Worm (Caenorhabditis elegans) whole organism, mixed stage, embryonic: Measurements from ENCODE around the gene Y57E12B.11.

Source experiments
- ceh-83 ChIP-seq: fragments of 200-800 bp; sonication (Bioruptor generic); optimal IDR thresholded peaks from 2 replicates; lab custom pipeline; 2018; ENCODE audit warnings: mild to moderate bottlenecking, missing genetic modification characterization, missing compliant biosample characterization
- elt-3 ChIP-seq: fragments of 150-350 bp; optimal IDR thresholded peaks from 2 replicates; lab custom pipeline; 2014; ENCODE audit warnings: missing biosample characterization, missing genetic modification characterization
- ham-2 ChIP-seq: fragments of 200-800 bp; sonication (Bioruptor generic); optimal IDR thresholded peaks from 2 replicates; lab custom pipeline; 2018; ENCODE audit warnings: mild to moderate bottlenecking, missing genetic modification characterization, missing compliant biosample characterization
- lin-13 ChIP-seq: fragments of 150-350 bp; optimal IDR thresholded peaks from 2 replicates; lab custom pipeline; 2014; ENCODE audit warnings: missing biosample characterization, missing genetic modification characterization
- lsy-2 ChIP-seq: fragments of 150-350 bp; optimal IDR thresholded peaks from 2 replicates; lab custom pipeline; 2014; ENCODE audit warnings: missing biosample characterization, missing genetic modification characterization
- mab-5 ChIP-seq: fragments of 150-350 bp; optimal IDR thresholded peaks from 2 replicates; lab custom pipeline; 2014; ENCODE audit warnings: missing biosample characterization, missing genetic modification characterization
- mep-1 ChIP-seq: fragments of 150-350 bp; optimal IDR thresholded peaks from 2 replicates; lab custom pipeline; 2017; ENCODE audit warnings: missing biosample characterization, missing genetic modification reagents, missing genetic modification characterization, inconsistent platforms
- nhr-12 ChIP-seq: fragments of 150-350 bp; optimal IDR thresholded peaks from 2 replicates; lab custom pipeline; 2014; ENCODE audit warnings: missing biosample characterization, missing genetic modification characterization
- nhr-237 ChIP-seq: fragments of 150-350 bp; optimal IDR thresholded peaks from 2 replicates; lab custom pipeline; 2014; ENCODE audit warnings: missing biosample characterization, missing genetic modification characterization
- nhr-28 ChIP-seq: fragments of 150-350 bp; optimal IDR thresholded peaks from 2 replicates; lab custom pipeline; 2014; ENCODE audit warnings: missing biosample characterization, missing genetic modification characterization
- nhr-76 ChIP-seq: sonication (generic microtip); optimal IDR thresholded peaks from 2 replicates; lab custom pipeline; 2017; ENCODE audit warnings: missing biosample characterization, missing genetic modification characterization
- snpc-4 ChIP-seq: fragments of 150-350 bp; optimal IDR thresholded peaks from 2 replicates; lab custom pipeline; 2014; ENCODE audit warnings: missing biosample characterization, missing genetic modification characterization
- unc-62 ChIP-seq: fragments of 150-350 bp; optimal IDR thresholded peaks from 2 replicates; lab custom pipeline; 2014; ENCODE audit warnings: missing biosample characterization, missing genetic modification reagents, missing genetic modification characterization
- ztf-11 ChIP-seq: fragments of 150-350 bp; optimal IDR thresholded peaks from 2 replicates; lab custom pipeline; 2014; ENCODE audit warnings: missing biosample characterization, missing genetic modification characterization

ce11 chrV:6949770-6950169 lies at the start of gene Y57E12B.11:
- no peak for TF ChIP-seq elt-3 (tag; lab: Kevin White, UChicago)
- no peak for TF ChIP-seq lin-13 (tag; lab: Kevin White, UChicago)
- TF ChIP-seq mab-5 (tag; lab: Kevin White, UChicago), result no peak
- no peak for TF ChIP-seq nhr-12 (tag; lab: Kevin White, UChicago)
- no peak for TF ChIP-seq nhr-237 (tag; lab: Kevin White, UChicago)
- TF ChIP-seq nhr-76 (tag; lab: Kevin White, UChicago), result no peak
- no peak for TF ChIP-seq ham-2 (GFP tag; lab: Kevin White, UChicago)
- no peak for TF ChIP-seq ceh-83 (GFP tag; lab: Kevin White, UChicago)
- TF ChIP-seq nhr-28, result no peak
- TF ChIP-seq unc-62 (GFP tag; lab: Kevin White, UChicago), result no peak
- no peak for TF ChIP-seq mep-1 (tag; lab: Kevin White, UChicago)
- TF ChIP-seq snpc-4 (tag; lab: Kevin White, UChicago), result no peak
- no peak for TF ChIP-seq ztf-11
- TF ChIP-seq lsy-2 (tag; lab: Kevin White, UChicago), result no peak
